Worm (Caenorhabditis elegans): Measurements from ENCODE around the gene vha-19.

The vha-19 gene

DNA sequence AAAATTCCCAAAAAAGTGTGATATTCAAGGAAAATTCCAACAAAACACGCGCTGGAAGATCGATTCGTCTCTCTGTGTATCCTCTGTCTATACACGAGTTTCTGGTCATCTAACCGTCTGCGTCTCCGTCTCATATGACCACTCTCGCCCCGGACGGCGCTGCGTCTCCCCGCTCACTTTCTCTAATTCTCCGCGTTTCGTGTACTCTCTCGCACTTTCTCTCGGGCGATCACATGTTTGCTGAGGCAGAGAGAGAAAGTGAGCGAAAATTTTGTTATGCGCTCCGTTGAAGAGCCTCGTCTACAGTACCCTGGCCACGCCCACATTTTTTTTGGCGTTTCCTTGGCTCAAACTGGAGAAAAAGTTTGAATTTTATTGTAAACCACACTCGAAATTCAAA lies 15.6 kb downstream of the vha-19 start (continued):
- TF ChIP-seq egl-27 (tag; optimal IDR thresholded peaks at IDR 0.05) (no peak), nhr-28 (tag; optimal IDR thresholded peaks at IDR 0.05) (peak; percentile 84), snpc-4 (tag; optimal IDR thresholded peaks at IDR 0.05) (no peak), gei-8 (GFP tag; optimal IDR thresholded peaks at IDR 0.05) (no peak), zip-11 (GFP tag; IDR thresholded peaks at IDR 0.05) (no peak), aha-1 (tag) (peak; percentile 99), R02D3.7 (tag; optimal IDR thresholded peaks at IDR 0.05) (no peak), ces-1 (GFP tag; optimal IDR thresholded peaks at IDR 0.05) (peak; percentile 1), D1046.2 (GFP tag; IDR thresholded peaks at IDR 0.05) (no peak), ceh-82 (tag; optimal IDR thresholded peaks at IDR 0.05) (no peak), mes-2 (tag; optimal IDR thresholded peaks at IDR 0.05; ENCODE audit: poor library complexity, severe bottlenecking) (peak; percentile 86), nhr-76 (tag; optimal IDR thresholded peaks at IDR 0.05) (no peak), lin-1 (GFP tag; IDR thresholded peaks at IDR 0.05) (peak; percentile 67; the same call in 1 of the 2 replicates), daf-12 (tag; optimal IDR thresholded peaks at IDR 0.05) (no peak), F37D6.2 (tag; optimal IDR thresholded peaks at IDR 0.05) (peak; percentile 79), ceh-20 (GFP tag; IDR thresholded peaks at IDR 0.05) (peak; percentile 91), hmg-1.1 (GFP tag; IDR thresholded peaks at IDR 0.05) (peak; percentile 95), dmd-8 (GFP tag; IDR thresholded peaks at IDR 0.05) (no peak), lin-39 (tag; optimal IDR thresholded peaks at IDR 0.05) (no peak), dmd-6 (GFP tag; IDR thresholded peaks at IDR 0.05) (peak; percentile 88), unc-62 (GFP tag; optimal IDR thresholded peaks at IDR 0.05 in 1 of 2) (peak in 1 of 2 experiments; percentile 91), unc-62 (tag; optimal IDR thresholded peaks at IDR 0.05) (no peak), sdz-12 (GFP tag; optimal IDR thresholded peaks at IDR 0.05) (no peak), jun-1 (tag; optimal IDR thresholded peaks at IDR 0.05) (peak; percentile 80), nhr-11 (tag; optimal IDR thresholded peaks at IDR 0.05) (peak; percentile 91), nhr-111 (GFP tag; optimal IDR thresholded peaks at IDR 0.05) (no peak), nhr-41 (GFP tag; IDR thresholded peaks at IDR 0.05) (peak; percentile 43; the same call in 1 of the 2 replicates), set-16 (GFP tag; IDR thresholded peaks at IDR 0.05) (peak; percentile 86), Y48G9A.11 (GFP tag; IDR thresholded peaks at IDR 0.05) (peak; percentile 41; the same call in 1 of the 2 replicates), lin-29 (GFP tag; IDR thresholded peaks at IDR 0.05) (no peak), nhr-237 (tag; optimal IDR thresholded peaks at IDR 0.05) (no peak), spr-1 (tag; optimal IDR thresholded peaks at IDR 0.05) (peak; percentile 85), ztf-7 (tag; optimal IDR thresholded peaks at IDR 0.05) (no peak), F26F4.8 (GFP tag; conservative IDR thresholded peaks at IDR 0.05) (no peak), hlh-11 (tag; optimal IDR thresholded peaks at IDR 0.05) (peak; percentile 99), F10B5.3 (tag; optimal IDR thresholded peaks at IDR 0.05) (peak; percentile 49), pha-4 (GFP tag; IDR thresholded peaks at IDR 0.05) (peak; percentile 84), pha-4 (tag; optimal IDR thresholded peaks at IDR 0.05) (no peak), egl-43 (GFP tag; IDR thresholded peaks at IDR 0.05) (peak; percentile 74), daf-8 (GFP tag; IDR thresholded peaks at IDR 0.05) (no peak), lin-38 (GFP tag; IDR thresholded peaks at IDR 0.05) (peak; percentile 87), Y5F2A.4 (GFP tag; optimal IDR thresholded peaks at IDR 0.05) (no peak), duxl-1 (tag; optimal IDR thresholded peaks at IDR 0.05; ENCODE audit: poor library complexity) (peak; percentile 83), fos-1 (tag; optimal IDR thresholded peaks at IDR 0.05) (no peak), ama-1 (optimal IDR thresholded peaks at IDR 0.05) (no peak), lim-7 (GFP tag; IDR thresholded peaks at IDR 0.05) (no peak), Y75B8A.6 (GFP tag; IDR thresholded peaks at IDR 0.05) (no peak), nhr-42 (GFP tag; IDR thresholded peaks at IDR 0.05) (peak; percentile 80; the same call in 1 of the 2 replicates), dpl-1 (GFP tag; optimal IDR thresholded peaks at IDR 0.05) (peak; percentile 73), ZK337.2 (GFP tag; IDR thresholded peaks at IDR 0.05) (peak; percentile 54; the same call in 1 of the 2 replicates), unc-130 (GFP tag; optimal IDR thresholded peaks at IDR 0.05) (no peak), mep-1 (tag; optimal IDR thresholded peaks at IDR 0.05) (peak; percentile 91), mxl-2 (GFP tag; conservative IDR thresholded peaks at IDR 0.05) (no peak)

All from whole organism, L4 larva.